Fruit fly (Drosophila melanogaster) whole organism, embryonic: Measurements from ENCODE around the gene CG46434.
A peak's percentile ranks its signal among the peaks of the same experiment; 100 is the strongest.

Source experiments
- Abd-B ChIP-seq: fragments of 200-800 bp; sonication (Bioruptor generic); optimal IDR thresholded peaks from 2 replicates; lab custom pipeline; 2018; ENCODE audit warnings: missing biosample characterization, mild to moderate bottlenecking, missing genetic modification characterization, moderate library complexity
- Atf3 ChIP-seq: fragments of 200-800 bp; sonication (Bioruptor generic); optimal IDR thresholded peaks from 3 replicates; lab custom pipeline; 2016; ENCODE audit warnings: missing biosample characterization, missing genetic modification characterization
- CG10209 ChIP-seq: fragments of 200-800 bp; sonication (Bioruptor generic); optimal IDR thresholded peaks from 3 replicates; lab custom pipeline; 2017; ENCODE audit warnings: missing biosample characterization, mild to moderate bottlenecking, missing genetic modification characterization, missing genetic modification reagents
- CG10462 ChIP-seq: fragments of 200-800 bp; sonication (Bioruptor generic); optimal IDR thresholded peaks from 2 replicates; lab custom pipeline; 2016; ENCODE audit warnings: missing biosample characterization, missing genetic modification characterization
- CG11093 ChIP-seq: fragments of 200-800 bp; sonication (Bioruptor generic); IDR thresholded peaks from 3 replicates; pipeline ENCODE4 v1.3.6; 2022; ENCODE audit warnings: missing biosample characterization, missing genetic modification characterization
- CG12659 ChIP-seq: fragments of 200-800 bp; sonication (Bioruptor generic); optimal IDR thresholded peaks from 3 replicates; lab custom pipeline; 2017; ENCODE audit warnings: mild to moderate bottlenecking, missing biosample characterization, missing genetic modification reagents, missing genetic modification characterization
- CG1602 ChIP-seq: fragments of 200-800 bp; sonication (Bioruptor generic); optimal IDR thresholded peaks from 3 replicates; lab custom pipeline; 2016; ENCODE audit warnings: missing biosample characterization, missing genetic modification characterization
- CG30403 ChIP-seq: fragments of 200-800 bp; sonication (Bioruptor generic); optimal IDR thresholded peaks from 3 replicates; lab custom pipeline; 2016; ENCODE audit warnings: missing biosample characterization, missing genetic modification characterization
- CG31224 ChIP-seq: fragments of 200-800 bp; sonication (Bioruptor generic); IDR thresholded peaks from 2 replicates; pipeline ENCODE4 v1.3.6; 2022; ENCODE audit warnings: missing biosample characterization, missing genetic modification characterization
- CG3995 ChIP-seq: fragments of 200-800 bp; sonication (Bioruptor generic); optimal IDR thresholded peaks from 3 replicates; lab custom pipeline; 2016; ENCODE audit warnings: missing biosample characterization, missing genetic modification characterization
- CG4617 ChIP-seq: fragments of 200-800 bp; sonication (Bioruptor generic); optimal IDR thresholded peaks from 3 replicates; lab custom pipeline; 2016; ENCODE audit warnings: missing biosample characterization, missing genetic modification characterization, borderline replicate concordance
- CG6765 ChIP-seq: fragments of 200-800 bp; sonication (Bioruptor generic); optimal IDR thresholded peaks from 3 replicates; lab custom pipeline; 2017; ENCODE audit warnings: missing biosample characterization, mild to moderate bottlenecking, missing genetic modification characterization
- CG8281 ChIP-seq: fragments of 200-800 bp; sonication (Bioruptor generic); optimal IDR thresholded peaks from 2 replicates; lab custom pipeline; 2018; ENCODE audit warnings: missing biosample characterization, mild to moderate bottlenecking, missing genetic modification characterization, moderate library complexity
- Chrac-16 ChIP-seq: fragments of 200-800 bp; sonication (Bioruptor generic); optimal IDR thresholded peaks from 3 replicates; lab custom pipeline; 2016; ENCODE audit warnings: missing biosample characterization, missing genetic modification characterization
- Dp ChIP-seq: fragments of 200-800 bp; sonication (Bioruptor generic); optimal IDR thresholded peaks from 2 replicates; lab custom pipeline; 2018; ENCODE audit warnings: missing biosample characterization, mild to moderate bottlenecking, missing genetic modification characterization, moderate library complexity
- Ets65A ChIP-seq: fragments of 200-800 bp; sonication (Bioruptor generic); peaks from one replicate; lab custom pipeline; 2016; ENCODE audit warnings: missing biosample characterization, missing genetic modification characterization
- Gsc ChIP-seq: fragments of 200-800 bp; sonication (Bioruptor generic); IDR thresholded peaks from 2 replicates; pipeline ENCODE4 v1.3.6; 2022; ENCODE audit warnings: missing biosample characterization, missing genetic modification characterization
- HLH3B ChIP-seq: fragments of 200-800 bp; sonication (Bioruptor generic); IDR thresholded peaks from 2 replicates; pipeline ENCODE4 v1.3.6; 2022; ENCODE audit warnings: missing biosample characterization, missing genetic modification characterization
- Hr78 ChIP-seq, 2 experiments: fragments of 200-800 bp in 1 of 2; fragments of >200 bp in 1 of 2; sonication (Bioruptor generic) in 1 of 2; optimal IDR thresholded peaks; 2 replicates each; lab custom pipeline; 2017 to 2019; ENCODE audit warnings: missing biosample characterization in 2 of 2, missing genetic modification characterization in 2 of 2, mild to moderate bottlenecking in 1 of 2, moderate library complexity in 1 of 2
- Jarid2 ChIP-seq: fragments of 200-800 bp; sonication (Bioruptor generic); optimal IDR thresholded peaks from 3 replicates; lab custom pipeline; 2017; ENCODE audit warnings: mild to moderate bottlenecking, missing biosample characterization, missing genetic modification reagents, missing genetic modification characterization
- MBD-R2 ChIP-seq: fragments of 200-800 bp; sonication (Bioruptor generic); IDR thresholded peaks from 2 replicates; pipeline ENCODE4 v1.3.6; 2022; ENCODE audit warnings: missing biosample characterization, missing genetic modification characterization
- Myb ChIP-seq: fragments of 200-800 bp; sonication (Bioruptor generic); optimal IDR thresholded peaks from 2 replicates; lab custom pipeline; 2016; ENCODE audit warnings: missing biosample characterization, missing genetic modification characterization
- Oaz ChIP-seq: fragments of 200-800 bp; sonication (Bioruptor generic); IDR thresholded peaks from 2 replicates; pipeline ENCODE4 v1.3.6; 2022; ENCODE audit warnings: missing biosample characterization, missing genetic modification characterization
- Oli ChIP-seq: fragments of 200-800 bp; sonication (Bioruptor generic); optimal IDR thresholded peaks from 2 replicates; lab custom pipeline; 2018; ENCODE audit warnings: missing biosample characterization, mild to moderate bottlenecking, missing genetic modification characterization, moderate library complexity
- Six4 ChIP-seq: fragments of 200-800 bp; sonication (Bioruptor generic); optimal IDR thresholded peaks from 2 replicates; lab custom pipeline; 2016; ENCODE audit warnings: missing biosample characterization, missing genetic modification characterization
- TFAM ChIP-seq: fragments of 200-800 bp; sonication (Bioruptor generic); optimal IDR thresholded peaks from 2 replicates; lab custom pipeline; 2017; ENCODE audit warnings: missing biosample characterization, missing genetic modification characterization, inconsistent platforms
- Taf1 ChIP-seq: fragments of 200-800 bp; sonication (Bioruptor generic); IDR thresholded peaks from 2 replicates; pipeline ENCODE4 v1.3.6; 2022; ENCODE audit warnings: missing biosample characterization, missing genetic modification characterization
- Tbp ChIP-seq: fragments of >200 bp; optimal IDR thresholded peaks from 2 replicates; lab custom pipeline; 2018; ENCODE audit warnings: missing biosample characterization, missing genetic modification characterization
- Usf ChIP-seq: fragments of 200-800 bp; sonication (Bioruptor generic); optimal IDR thresholded peaks from 2 replicates; lab custom pipeline; 2017; ENCODE audit warnings: missing genotype, missing biosample characterization, missing genetic modification characterization
- Vsx1 ChIP-seq: fragments of 200-800 bp; sonication (Bioruptor generic); optimal IDR thresholded peaks from 2 replicates; lab custom pipeline; 2017; ENCODE audit warnings: missing biosample characterization, mild to moderate bottlenecking, missing genetic modification characterization, missing genetic modification reagents
- bowl ChIP-seq: fragments of 200-800 bp; sonication (Bioruptor generic); IDR thresholded peaks from 2 replicates; pipeline ENCODE4 v1.3.6; 2022; ENCODE audit warnings: missing biosample characterization, missing genetic modification characterization
- bsh ChIP-seq, 2 experiments: fragments of 200-800 bp; sonication (Bioruptor generic); optimal IDR thresholded peaks; 2 replicates each; lab custom pipeline; 2017 to 2018; ENCODE audit warnings: mild to moderate bottlenecking in 2 of 2, missing biosample characterization in 2 of 2, missing genetic modification characterization in 2 of 2, moderate library complexity in 1 of 2
- dimm ChIP-seq: fragments of 200-800 bp; sonication (Bioruptor generic); IDR thresholded peaks from 2 replicates; pipeline ENCODE4 v1.3.6; 2022; ENCODE audit warnings: missing biosample characterization, missing genetic modification characterization
- dm ChIP-seq: fragments of 200-800 bp; sonication (Bioruptor generic); optimal IDR thresholded peaks from 3 replicates; lab custom pipeline; 2016; ENCODE audit warnings: missing biosample characterization, missing genetic modification characterization
- ewg ChIP-seq: fragments of 200-800 bp; sonication (Bioruptor generic); optimal IDR thresholded peaks from 3 replicates; lab custom pipeline; 2017; ENCODE audit warnings: mild to moderate bottlenecking, missing biosample characterization, missing genetic modification reagents, missing genetic modification characterization
- fd64A ChIP-seq: fragments of 200-800 bp; sonication (Bioruptor generic); optimal IDR thresholded peaks from 3 replicates; lab custom pipeline; 2018; ENCODE audit warnings: missing biosample characterization, mild to moderate bottlenecking, missing genetic modification characterization
- h ChIP-seq: fragments of >200 bp; optimal IDR thresholded peaks from 2 replicates; lab custom pipeline; 2017
- jumu ChIP-seq: fragments of 200-800 bp; sonication (Bioruptor generic); optimal IDR thresholded peaks from 3 replicates; lab custom pipeline; 2016; ENCODE audit warnings: missing biosample characterization, missing genetic modification characterization
- lmd ChIP-seq: fragments of 200-800 bp; sonication (Bioruptor generic); IDR thresholded peaks from 2 replicates; pipeline ENCODE4 v1.3.6; 2022; ENCODE audit warnings: missing biosample characterization, missing genetic modification characterization
- mam ChIP-seq: fragments of 200-800 bp; sonication (Bioruptor generic); optimal IDR thresholded peaks from 3 replicates; lab custom pipeline; 2016; ENCODE audit warnings: missing biosample characterization, missing genetic modification characterization
- nerfin-1 ChIP-seq: fragments of 200-800 bp; sonication (Bioruptor generic); optimal IDR thresholded peaks from 3 replicates; lab custom pipeline; 2019; ENCODE audit warnings: missing biosample characterization, mild to moderate bottlenecking, missing genetic modification characterization, moderate library complexity
- nom ChIP-seq: fragments of 200-800 bp; sonication (Bioruptor generic); optimal IDR thresholded peaks from 2 replicates; lab custom pipeline; 2017; ENCODE audit warnings: missing biosample characterization, missing genetic modification characterization, mild to moderate bottlenecking, moderate library complexity, missing genetic modification reagents
- org-1 ChIP-seq: fragments of 200-800 bp; sonication (Bioruptor generic); optimal IDR thresholded peaks from 2 replicates; lab custom pipeline; 2017; ENCODE audit warnings: missing biosample characterization, missing genetic modification characterization
- pzg ChIP-seq: fragments of 200-800 bp; sonication (Bioruptor generic); optimal IDR thresholded peaks from 3 replicates; lab custom pipeline; 2018; ENCODE audit warnings: missing biosample characterization, mild to moderate bottlenecking, missing genetic modification characterization, moderate library complexity
- repo ChIP-seq: fragments of 200-800 bp; sonication (Bioruptor generic); optimal IDR thresholded peaks from 2 replicates; lab custom pipeline; 2016; ENCODE audit warnings: missing biosample characterization, missing genetic modification characterization
- slbo ChIP-seq: fragments of 200-800 bp; sonication (Bioruptor generic); IDR thresholded peaks from 2 replicates; pipeline ENCODE4 v1.3.6; 2022; ENCODE audit warnings: missing biosample characterization, missing genetic modification characterization
- tgo ChIP-seq: fragments of 200-800 bp; sonication (Bioruptor generic); IDR thresholded peaks from 3 replicates; pipeline ENCODE4 v1.3.6; 2022; ENCODE audit warnings: missing biosample characterization, missing genetic modification characterization
- tio ChIP-seq: fragments of 200-800 bp; sonication (Bioruptor generic); optimal IDR thresholded peaks from 2 replicates; lab custom pipeline; 2017; ENCODE audit warnings: missing biosample characterization, missing genetic modification characterization, inconsistent platforms
- unpg ChIP-seq: fragments of 200-800 bp; sonication (Bioruptor generic); optimal IDR thresholded peaks from 3 replicates; lab custom pipeline; 2018; ENCODE audit warnings: missing biosample characterization, mild to moderate bottlenecking, missing genetic modification characterization, moderate library complexity
- vfl ChIP-seq: fragments of 200-800 bp; sonication (Bioruptor generic); optimal IDR thresholded peaks from 2 replicates; lab custom pipeline; 2016; ENCODE audit warnings: missing biosample characterization, missing genetic modification characterization
- zfh1 ChIP-seq: fragments of 200-800 bp; sonication (Bioruptor generic); IDR thresholded peaks from 3 replicates; pipeline ENCODE4 v1.3.6; 2022; ENCODE audit warnings: missing biosample characterization, missing genetic modification characterization

The CG46434 gene

dm6 chr3L:19579346-19579745 is 35.3 kb upstream of the CG46434 start:
- TF ChIP-seq Taf1 (GFP tag; lab: Robert Waterston, UW) (no peak), CG6765 (GFP tag; lab: Kevin White, UChicago) (no peak), HLH3B (GFP tag; lab: Robert Waterston, UW) (no peak), CG10462 (GFP tag; lab: Kevin White, UChicago) (no peak), Gsc (GFP tag; lab: Robert Waterston, UW) (no peak), tio (no peak), Ets65A (GFP tag; lab: Kevin White, UChicago) (peak; percentile 16), CG8281 (tag; lab: Kevin White, UChicago) (peak; percentile 98)

DNA sequence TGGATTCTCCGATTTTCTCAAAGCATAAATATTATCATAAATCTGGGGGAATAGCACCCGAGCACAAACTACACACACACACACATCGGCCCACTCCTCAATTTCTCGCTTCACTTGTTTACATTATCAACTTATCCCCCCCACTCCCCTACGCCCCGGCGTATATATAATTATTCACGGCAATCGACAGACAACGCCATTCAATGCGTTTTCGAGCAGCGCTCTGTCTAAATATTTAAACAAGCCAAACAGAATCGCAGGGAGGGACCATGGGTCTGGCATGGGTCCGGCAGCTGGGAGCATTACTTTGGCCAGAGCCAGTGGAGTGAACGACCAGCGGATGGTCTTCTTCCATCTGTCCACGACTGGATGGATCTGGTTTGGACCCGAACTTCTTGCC is 31.6 kb upstream of the CG46434 start:
- TF ChIP-seq CG10209 (GFP tag; lab: Kevin White, UChicago) (peak; percentile 57), h (lab: Kevin White, UChicago) (no peak), unpg (GFP tag; lab: Kevin White, UChicago) (peak; percentile 53), Dp (no peak), fd64A (GFP tag; lab: Kevin White, UChicago) (peak; percentile 86), slbo (no peak), CG12659 (GFP tag; lab: Kevin White, UChicago) (no peak), pzg (GFP tag; lab: Kevin White, UChicago) (no peak), CG1602 (GFP tag; lab: Kevin White, UChicago) (no peak), MBD-R2 (GFP tag; lab: Robert Waterston, UW) (no peak), org-1 (GFP tag; lab: Kevin White, UChicago) (peak; percentile 80), jumu (no peak), CG30403 (GFP tag; lab: Kevin White, UChicago) (no peak), CG31224 (GFP tag; lab: Robert Waterston, UW) (no peak), vfl (GFP tag; lab: Kevin White, UChicago) (no peak), mam (no peak), CG4617 (GFP tag; lab: Kevin White, UChicago) (no peak), Usf (GFP tag; lab: Kevin White, UChicago) (no peak), Oaz (GFP tag; lab: Robert Waterston, UW) (no peak), Hr78 (GFP tag; optimal IDR thresholded peaks at IDR 0.05; lab: Kevin White, UChicago) (peak in 1 of 2 experiments; percentile 33), zfh1 (GFP tag; lab: Robert Waterston, UW) (peak; percentile 42; the same call in 1 of the 3 replicates), Oli (tag; lab: Kevin White, UChicago) (no peak), ewg (GFP tag; lab: Kevin White, UChicago) (no peak), repo (GFP tag; lab: Kevin White, UChicago) (no peak), Vsx1 (GFP tag; lab: Kevin White, UChicago) (peak; percentile 21), bowl (0 out of 2 replicates have a peak, but pooled peaks have one; percentile 10), CG11093 (GFP tag; lab: Robert Waterston, UW) (no peak), Abd-B (GFP tag; lab: Kevin White, UChicago) (no peak), Chrac-16 (GFP tag; lab: Kevin White, UChicago) (no peak), Atf3 (GFP tag; lab: Kevin White, UChicago) (no peak), Tbp (GFP tag; lab: Kevin White, UChicago) (no peak), dm (GFP tag; lab: Kevin White, UChicago) (no peak), CG3995 (GFP tag; lab: Kevin White, UChicago) (no peak), TFAM (GFP tag; lab: Kevin White, UChicago) (no peak), dimm (GFP tag; lab: Robert Waterston, UW) (peak; percentile 36; the same call in 1 of the 2 replicates), CG6765 (GFP tag; lab: Kevin White, UChicago) (no peak), nom (GFP tag; lab: Kevin White, UChicago) (no peak), Six4 (GFP tag; lab: Kevin White, UChicago) (no peak), tgo (GFP tag; lab: Robert Waterston, UW) (no peak; the same call in 2 of the 3 replicates), Myb (GFP tag; lab: Kevin White, UChicago) (no peak), Jarid2 (GFP tag; lab: Kevin White, UChicago) (no peak), lmd (no peak), nerfin-1 (tag; lab: Kevin White, UChicago) (no peak), bsh (GFP tag; optimal IDR thresholded peaks at IDR 0.05; lab: Kevin White, UChicago) (peak in 1 of 2 experiments; percentile 59)
